Fruit fly (Drosophila melanogaster) whole organism: ENCODE results near the gene CG13658.

Experiments used
- CG8478 ChIP-seq: fragments of >200 bp; optimal IDR thresholded peaks from 2 replicates; lab custom pipeline; 2018; ENCODE audit warnings: inconsistent platforms
- Dll ChIP-seq: fragments of >200 bp; optimal IDR thresholded peaks from 2 replicates; lab custom pipeline; 2017
- EcR ChIP-seq, 2 experiments: fragments of >200 bp; optimal IDR thresholded peaks; 2 replicates each; lab custom pipeline; 2017; ENCODE audit warnings: missing biosample characterization in 2 of 2, missing genetic modification characterization in 2 of 2, missing genetic modification reagents in 2 of 2
- pan ChIP-seq: fragments of >200 bp; optimal IDR thresholded peaks from 2 replicates; lab custom pipeline; 2017
- psq ChIP-seq: fragments of >200 bp; optimal IDR thresholded peaks from 2 replicates; lab custom pipeline; 2017
- usp ChIP-seq: fragments of >200 bp; optimal IDR thresholded peaks from 2 replicates; lab custom pipeline; 2017; ENCODE audit warnings: missing biosample characterization, missing genetic modification characterization, mixed read lengths

Gene CG13658

dm6 chr3R:25287128-25287527 is at the start of gene CG13658:
Gene CG13658 (plus strand): TSS chr3R:25287474.
- no peak for TF ChIP-seq CG8478 (lab: Kevin White, UChicago)
- TF ChIP-seq EcR (GFP tag; optimal IDR thresholded peaks at IDR 0.05; lab: Kevin White, UChicago): no peak
- no peak for TF ChIP-seq usp (GFP tag; lab: Kevin White, UChicago)
- TF ChIP-seq Dll (lab: Kevin White, UChicago): no peak
- no peak for TF ChIP-seq pan (lab: Kevin White, UChicago)
- no peak for TF ChIP-seq psq (lab: Kevin White, UChicago)

- TF ChIP-seq CG8478 (lab: Kevin White, UChicago): no peak
- TF ChIP-seq psq (lab: Kevin White, UChicago): no peak
- TF ChIP-seq usp (GFP tag; lab: Kevin White, UChicago): no peak
- no peak for TF ChIP-seq EcR (GFP tag; optimal IDR thresholded peaks at IDR 0.05; lab: Kevin White, UChicago)
- TF ChIP-seq pan (lab: Kevin White, UChicago): no peak
- TF ChIP-seq Dll (lab: Kevin White, UChicago): no peak
Measured at dm6 chr3R:25238771-25239700, 48.2 kb upstream of the CG13658 start.

- TF ChIP-seq usp (GFP tag; lab: Kevin White, UChicago) (no peak), EcR (GFP tag; optimal IDR thresholded peaks at IDR 0.05; lab: Kevin White, UChicago) (no peak), Dll (lab: Kevin White, UChicago) (no peak), psq (lab: Kevin White, UChicago) (no peak), CG8478 (lab: Kevin White, UChicago) (no peak), pan (lab: Kevin White, UChicago) (no peak)
Measured at dm6 chr3R:25239880-25240279, 47.4 kb upstream of the CG13658 start, which contains the start of gene to. Gene to (plus strand): TSS chr3R:25240180.

dm6 chr3R:25241507-25242070 is 45.7 kb upstream of the CG13658 start, which contains the start of gene CG11854:
Gene CG11854 (plus strand): TSS chr3R:25242020.
- TF ChIP-seq EcR (GFP tag; optimal IDR thresholded peaks at IDR 0.05; lab: Kevin White, UChicago) (no peak), Dll (lab: Kevin White, UChicago) (no peak), pan (lab: Kevin White, UChicago) (no peak), CG8478 (lab: Kevin White, UChicago) (no peak)

dm6 chr3R:25245052-25245813 is 42.0 kb upstream of the CG13658 start, which contains the start of gene bam:
Gene bam (minus strand): TSS chr3R:25245109.
- TF ChIP-seq CG8478 (lab: Kevin White, UChicago): no peak
- no peak for TF ChIP-seq Dll (lab: Kevin White, UChicago)
- no peak for TF ChIP-seq pan (lab: Kevin White, UChicago)
- TF ChIP-seq psq (lab: Kevin White, UChicago): no peak
- no peak for TF ChIP-seq EcR (GFP tag; optimal IDR thresholded peaks at IDR 0.05; lab: Kevin White, UChicago)
- TF ChIP-seq usp (GFP tag; lab: Kevin White, UChicago): no peak

- no peak for TF ChIP-seq EcR (GFP tag; optimal IDR thresholded peaks at IDR 0.05; lab: Kevin White, UChicago)
- TF ChIP-seq CG8478 (lab: Kevin White, UChicago): no peak
- TF ChIP-seq pan (lab: Kevin White, UChicago): no peak
- no peak for TF ChIP-seq Dll (lab: Kevin White, UChicago)
- no peak for TF ChIP-seq psq (lab: Kevin White, UChicago)
- TF ChIP-seq usp (GFP tag; lab: Kevin White, UChicago): no peak
Measured at dm6 chr3R:25247379-25247869, 39.9 kb upstream of the CG13658 start, which contains the start of the genes RpS27 and Nup37. Gene RpS27 (minus strand): TSS chr3R:25247514. Gene Nup37 (plus strand): TSS chr3R:25247658.

dm6 chr3R:25249145-25250141 is 37.8 kb upstream of the CG13658 start, which contains the start of gene Nup358:
Gene Nup358 (plus strand): TSS chr3R:25249348.
- no peak for TF ChIP-seq CG8478 (lab: Kevin White, UChicago)
- TF ChIP-seq Dll (lab: Kevin White, UChicago): no peak
- TF ChIP-seq pan (lab: Kevin White, UChicago): no peak
- no peak for TF ChIP-seq EcR (GFP tag; optimal IDR thresholded peaks at IDR 0.05; lab: Kevin White, UChicago)
- no peak for TF ChIP-seq usp (GFP tag; lab: Kevin White, UChicago)
- TF ChIP-seq psq (lab: Kevin White, UChicago): no peak

dm6 chr3R:25258628-25259240 is 28.5 kb upstream of the CG13658 start, which contains the start of gene CG11857:
Gene CG11857 (plus strand): TSS chr3R:25258898.
- TF ChIP-seq EcR (GFP tag; optimal IDR thresholded peaks at IDR 0.05; lab: Kevin White, UChicago): no peak
- no peak for TF ChIP-seq psq (lab: Kevin White, UChicago)
- TF ChIP-seq usp (GFP tag; lab: Kevin White, UChicago): no peak
- no peak for TF ChIP-seq CG8478 (lab: Kevin White, UChicago)
- TF ChIP-seq pan (lab: Kevin White, UChicago): no peak
- no peak for TF ChIP-seq Dll (lab: Kevin White, UChicago)

dm6 chr3R:25260670-25261069 is 26.6 kb upstream of the CG13658 start:
- TF ChIP-seq CG8478 (lab: Kevin White, UChicago) (no peak), EcR (GFP tag; optimal IDR thresholded peaks at IDR 0.05; lab: Kevin White, UChicago) (no peak), psq (lab: Kevin White, UChicago) (no peak), pan (lab: Kevin White, UChicago) (no peak), usp (GFP tag; lab: Kevin White, UChicago) (no peak), Dll (lab: Kevin White, UChicago) (no peak)
